Worm (Caenorhabditis elegans): ENCODE data around the gene DH11.5.

DNA sequence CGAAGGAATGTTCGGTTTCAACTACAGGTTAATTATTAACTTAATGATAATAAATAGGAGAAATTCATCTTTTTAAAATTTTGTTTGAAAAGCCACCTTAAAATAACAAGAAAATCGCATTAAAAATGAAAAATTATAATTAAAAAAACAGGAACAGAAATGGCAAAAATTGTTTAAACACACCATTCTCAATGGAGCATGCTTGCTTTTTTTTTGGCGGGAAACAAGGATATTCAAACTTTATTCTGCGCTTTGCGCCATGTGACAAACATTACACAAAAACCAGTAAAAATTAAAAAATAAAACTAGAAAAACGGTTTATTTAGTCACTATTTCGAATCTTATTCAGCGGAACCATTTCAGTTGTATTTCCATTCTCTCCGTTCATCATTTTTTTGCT is 52.3 kb downstream of the DH11.5 start:
- no peak for TF ChIP-seq scrt-1 (GFP tag; IDR thresholded peaks at IDR 0.05)
- no peak for TF ChIP-seq aly-1 (tag; optimal IDR thresholded peaks at IDR 0.05)

Measured in whole organism, early embryonic.